Worm (Caenorhabditis elegans): ENCODE results near the gene tbx-8.

ce11 chrIII:10332560-10332959 is 14.6 kb upstream of the tbx-8 start, which contains the start of gene T07C4.12:
- TF ChIP-seq ztf-11 (tag; optimal IDR thresholded peaks at IDR 0.05) = no peak
- no peak for TF ChIP-seq unc-62 (GFP tag; optimal IDR thresholded peaks at IDR 0.05)
- no peak for TF ChIP-seq unc-39 (tag; optimal IDR thresholded peaks at IDR 0.05)
- TF ChIP-seq egl-27 (tag; optimal IDR thresholded peaks at IDR 0.05) = no peak
- TF ChIP-seq mdl-1 (tag; optimal IDR thresholded peaks at IDR 0.05) = no peak
- TF ChIP-seq ceh-28 (tag; optimal IDR thresholded peaks at IDR 0.05) = no peak
- no peak for TF ChIP-seq nhr-237 (tag; optimal IDR thresholded peaks at IDR 0.05)
